Worm (Caenorhabditis elegans): ENCODE results near the gene srj-19.
"Not testable (repeated sequence)": the region's sequence is repeated elsewhere in the genome, so short reads cannot be mapped to it uniquely, and the experiment has no call there.

Gene srj-19

ce11 chrV:2570643-2571042, at the start of gene srj-19:
Gene srj-19, minus strand, starts transcription at chrV:2570743.
- TF ChIP-seq dao-5 (tag; optimal IDR thresholded peaks at IDR 0.05) (no peak), him-1 (tag; optimal IDR thresholded peaks at IDR 0.05) (no peak), W03F9.2 (tag; optimal IDR thresholded peaks at IDR 0.05) (no peak)

- no peak for TF ChIP-seq W03F9.2 (tag; optimal IDR thresholded peaks at IDR 0.05)
- no peak for TF ChIP-seq dao-5 (tag; optimal IDR thresholded peaks at IDR 0.05)
- TF ChIP-seq him-1 (tag; optimal IDR thresholded peaks at IDR 0.05), result no peak
Observed at ce11 chrV:2617499-2617898, 47.0 kb upstream of the srj-19 start.

- TF ChIP-seq W03F9.2 (tag; optimal IDR thresholded peaks at IDR 0.05) (peak; percentile 20), him-1 (tag; optimal IDR thresholded peaks at IDR 0.05) (no peak)
Observed at ce11 chrV:2614986-2615687, 44.6 kb upstream of the srj-19 start, which contains the start of gene F53E10.1. Gene F53E10.1, plus strand, starts transcription at chrV:2615310.

- TF ChIP-seq him-1 (tag; optimal IDR thresholded peaks at IDR 0.05) (no peak), dao-5 (tag; optimal IDR thresholded peaks at IDR 0.05) (no peak), W03F9.2 (tag; optimal IDR thresholded peaks at IDR 0.05) (no peak)
Observed at ce11 chrV:2608352-2608751, 37.8 kb upstream of the srj-19 start, which contains the start of gene acr-17. Gene acr-17, plus strand, starts transcription at chrV:2608652.

ce11 chrV:2603056-2603455, 32.5 kb upstream of the srj-19 start, which contains the start of gene F53E10.6:
Gene F53E10.6, minus strand, starts transcription at chrV:2603063.
- TF ChIP-seq dao-5 (tag; optimal IDR thresholded peaks at IDR 0.05) (no peak), W03F9.2 (tag; optimal IDR thresholded peaks at IDR 0.05) (no peak), him-1 (tag; optimal IDR thresholded peaks at IDR 0.05) (no peak)

- no peak for TF ChIP-seq W03F9.2 (tag; optimal IDR thresholded peaks at IDR 0.05)
- TF ChIP-seq him-1 (tag; optimal IDR thresholded peaks at IDR 0.05), result no peak
- TF ChIP-seq dao-5 (tag; optimal IDR thresholded peaks at IDR 0.05), result no peak
Observed at ce11 chrV:2601817-2602216, 31.3 kb upstream of the srj-19 start.

ce11 chrV:2600543-2600942, 30.0 kb upstream of the srj-19 start:
- TF ChIP-seq him-1 (tag; optimal IDR thresholded peaks at IDR 0.05), result peak; percentile 39
- TF ChIP-seq dao-5 (tag; optimal IDR thresholded peaks at IDR 0.05), result no peak
- peak; percentile 64 for TF ChIP-seq W03F9.2 (tag; optimal IDR thresholded peaks at IDR 0.05)

ce11 chrV:2598830-2599229, 28.3 kb upstream of the srj-19 start, which contains the start of gene F53E10.5:
Gene F53E10.5, minus strand, starts transcription at chrV:2598930.
- not testable (repeated sequence) for TF ChIP-seq him-1, W03F9.2, dao-5 (tag; optimal IDR thresholded peaks at IDR 0.05)

- TF ChIP-seq him-1 (tag; optimal IDR thresholded peaks at IDR 0.05), result no peak
- no peak for TF ChIP-seq W03F9.2 (tag; optimal IDR thresholded peaks at IDR 0.05)
- TF ChIP-seq dao-5 (tag; optimal IDR thresholded peaks at IDR 0.05), result no peak
Observed at ce11 chrV:2595720-2596119, 25.2 kb upstream of the srj-19 start.

ce11 chrV:2592173-2592676, 21.7 kb upstream of the srj-19 start, which contains the start of gene irg-3:
Gene irg-3, plus strand, starts transcription at chrV:2592591.
- TF ChIP-seq him-1 (tag; optimal IDR thresholded peaks at IDR 0.05), result no peak
- TF ChIP-seq W03F9.2 (tag; optimal IDR thresholded peaks at IDR 0.05), result no peak
- no peak for TF ChIP-seq dao-5 (tag; optimal IDR thresholded peaks at IDR 0.05)

- TF ChIP-seq dao-5 (tag; optimal IDR thresholded peaks at IDR 0.05) (no peak), him-1 (tag; optimal IDR thresholded peaks at IDR 0.05) (no peak), W03F9.2 (tag; optimal IDR thresholded peaks at IDR 0.05) (no peak)
Observed at ce11 chrV:2589834-2590233, 19.3 kb upstream of the srj-19 start.

- TF ChIP-seq W03F9.2 (tag; optimal IDR thresholded peaks at IDR 0.05), result no peak
- no peak for TF ChIP-seq him-1 (tag; optimal IDR thresholded peaks at IDR 0.05)
- no peak for TF ChIP-seq dao-5 (tag; optimal IDR thresholded peaks at IDR 0.05)
Observed at ce11 chrV:2585727-2586126, 15.2 kb upstream of the srj-19 start, which contains the start of gene C29G2.6. Gene C29G2.6, minus strand, starts transcription at chrV:2585908.

ce11 chrV:2580598-2580997, 10.1 kb upstream of the srj-19 start, which contains the start of gene C29G2.3:
Gene C29G2.3, plus strand, starts transcription at chrV:2580898.
- TF ChIP-seq him-1 (tag; optimal IDR thresholded peaks at IDR 0.05), result no peak
- no peak for TF ChIP-seq dao-5 (tag; optimal IDR thresholded peaks at IDR 0.05)
- no peak for TF ChIP-seq W03F9.2 (tag; optimal IDR thresholded peaks at IDR 0.05)

ce11 chrV:2577603-2578002, 7.1 kb upstream of the srj-19 start, which contains the start of gene srt-4:
Gene srt-4, plus strand, starts transcription at chrV:2577903.
- TF ChIP-seq dao-5 (tag; optimal IDR thresholded peaks at IDR 0.05) (no peak), W03F9.2 (tag; optimal IDR thresholded peaks at IDR 0.05) (no peak), him-1 (tag; optimal IDR thresholded peaks at IDR 0.05) (no peak)
